Fruit fly (Drosophila melanogaster): ENCODE data around the gene ranshi.

The ranshi gene

dm6 chr3R:8747134-8747870, 17.8 kb upstream of the ranshi start, which contains the start of the genes CG9801 and Nasp (continued):
- no peak for TF ChIP-seq nom (GFP tag; optimal IDR thresholded peaks at IDR 0.05)
- TF ChIP-seq CG10321 (GFP tag; IDR thresholded peaks at IDR 0.05): no peak
- TF ChIP-seq BtbVII (GFP tag; optimal IDR thresholded peaks at IDR 0.05): no peak
- no peak for TF ChIP-seq pfk (GFP tag; optimal IDR thresholded peaks at IDR 0.05)
- TF ChIP-seq ab (GFP tag; optimal IDR thresholded peaks at IDR 0.05): no peak
- TF ChIP-seq Chrac-16 (GFP tag; optimal IDR thresholded peaks at IDR 0.05): peak; percentile 13
- 0 out of 3 replicates have a peak, but pooled peaks have one; percentile 8 for TF ChIP-seq sr (GFP tag; IDR thresholded peaks at IDR 0.05)
- TF ChIP-seq Ets65A (GFP tag): peak; percentile 49
- peak; percentile 33 for TF ChIP-seq psq (GFP tag; optimal IDR thresholded peaks at IDR 0.05)
- TF ChIP-seq Hr39 (optimal IDR thresholded peaks at IDR 0.05): no peak
- TF ChIP-seq CG1024 (GFP tag; IDR thresholded peaks at IDR 0.05): no peak
- peak in 1 of 2 experiments; percentile 19 for TF ChIP-seq bsh (GFP tag; optimal IDR thresholded peaks at IDR 0.05)
- no peak for TF ChIP-seq dati (GFP tag; IDR thresholded peaks at IDR 0.05)
- TF ChIP-seq CG9727 (GFP tag; optimal IDR thresholded peaks at IDR 0.05): peak; percentile 1
- TF ChIP-seq CG10267 (tag; optimal IDR thresholded peaks at IDR 0.05): peak; percentile 54
- no peak for TF ChIP-seq CG18764 (GFP tag; optimal IDR thresholded peaks at IDR 0.05)
- TF ChIP-seq CG17612 (GFP tag; IDR thresholded peaks at IDR 0.05): no peak
- no peak for TF ChIP-seq GATAe (GFP tag; conservative IDR thresholded peaks at IDR 0.05)
- TF ChIP-seq sens-2 (GFP tag; IDR thresholded peaks at IDR 0.05): no peak
- TF ChIP-seq Dref (GFP tag; IDR thresholded peaks at IDR 0.05): peak; percentile 90
- peak; percentile 73 for TF ChIP-seq nerfin-2 (GFP tag; IDR thresholded peaks at IDR 0.05; ENCODE audit: partially characterized antibody)
- TF ChIP-seq br (optimal IDR thresholded peaks at IDR 0.05): no peak
- no peak for TF ChIP-seq Poxn (GFP tag; IDR thresholded peaks at IDR 0.05)
- no peak for TF ChIP-seq tll (GFP tag; optimal IDR thresholded peaks at IDR 0.05)
- TF ChIP-seq hb (GFP tag; IDR thresholded peaks at IDR 0.05; ENCODE audit: partially characterized antibody): peak; percentile 63; the same call in 2 of the 3 replicates
- TF ChIP-seq CG9817 (tag; optimal IDR thresholded peaks at IDR 0.05): peak; percentile 11
- TF ChIP-seq gsb (GFP tag; IDR thresholded peaks at IDR 0.05): no peak
- peak; percentile 83 for TF ChIP-seq Sry-δ (GFP tag; optimal IDR thresholded peaks at IDR 0.05)
- TF ChIP-seq CG32772 (GFP tag; IDR thresholded peaks at IDR 0.05): 0 out of 2 replicates have a peak, but pooled peaks have one; percentile 29
- TF ChIP-seq chif (GFP tag; optimal IDR thresholded peaks at IDR 0.05): peak in 1 of 2 experiments; percentile 41
- TF ChIP-seq CG17385 (GFP tag; optimal IDR thresholded peaks at IDR 0.05): peak; percentile 32
- TF ChIP-seq Myb (GFP tag; optimal IDR thresholded peaks at IDR 0.05): peak; percentile 84
- no peak for TF ChIP-seq Fer3 (tag; optimal IDR thresholded peaks at IDR 0.05)
- no peak for TF ChIP-seq sug (tag; optimal IDR thresholded peaks at IDR 0.05)
- no peak for TF ChIP-seq da (GFP tag; optimal IDR thresholded peaks at IDR 0.05)
- TF ChIP-seq abd-A (tag; optimal IDR thresholded peaks at IDR 0.05): no peak
- no peak for TF ChIP-seq sima (GFP tag; optimal IDR thresholded peaks at IDR 0.05)
- TF ChIP-seq Pdp1 (GFP tag; optimal IDR thresholded peaks at IDR 0.05): peak in 1 of 2 experiments; percentile 29
- TF ChIP-seq CG14050 (GFP tag; IDR thresholded peaks at IDR 0.05): no peak
- TF ChIP-seq Neu2 (GFP tag; optimal IDR thresholded peaks at IDR 0.05; ENCODE audit: borderline replicate concordance): no peak
- TF ChIP-seq Doc3 (GFP tag; IDR thresholded peaks at IDR 0.05; ENCODE audit: partially characterized antibody): peak; percentile 49; the same call in 2 of the 3 replicates
- peak; percentile 97 for TF ChIP-seq pzg (GFP tag; optimal IDR thresholded peaks at IDR 0.05)
- no peak for TF ChIP-seq tap (tag; optimal IDR thresholded peaks at IDR 0.05)
- no peak for TF ChIP-seq Lim3 (GFP tag; IDR thresholded peaks at IDR 0.05)
- TF ChIP-seq CG11085 (GFP tag; IDR thresholded peaks at IDR 0.05): no peak
- TF ChIP-seq E2f1 (GFP tag; IDR thresholded peaks at IDR 0.05): peak; percentile 42; the same call in 1 of the 2 replicates
- peak; percentile 9 for TF ChIP-seq twi (tag; optimal IDR thresholded peaks at IDR 0.05)
- no peak for TF ChIP-seq CG1233 (GFP tag; optimal IDR thresholded peaks at IDR 0.05)
- TF ChIP-seq CG12299 (tag; optimal IDR thresholded peaks at IDR 0.05): peak; percentile 3
- TF ChIP-seq vvl (GFP tag; IDR thresholded peaks at IDR 0.05): peak; percentile 61

Measured in whole organism, embryonic.